Fruit fly (Drosophila melanogaster) whole organism, adult: ENCODE measurements around the gene colt.

Experiments
- CG11617 ChIP-seq: fragments of 200-800 bp; sonication (Bioruptor generic); optimal IDR thresholded peaks from 2 replicates; lab custom pipeline; 2017; ENCODE audit warnings: mild to moderate bottlenecking, missing biosample characterization, missing genetic modification reagents, missing genetic modification characterization
- CG12768 ChIP-seq: fragments of 200-800 bp; sonication (Bioruptor generic); optimal IDR thresholded peaks from 2 replicates; lab custom pipeline; 2017; ENCODE audit warnings: missing biosample characterization, missing genetic modification characterization, mild to moderate bottlenecking, moderate library complexity, missing genetic modification reagents
- CG1620 ChIP-seq: fragments of 200-800 bp; sonication (Bioruptor generic); optimal IDR thresholded peaks from 2 replicates; lab custom pipeline; 2016; ENCODE audit warnings: missing biosample characterization, missing genetic modification characterization
- CG33017 ChIP-seq: fragments of 200-800 bp; sonication (Bioruptor generic); optimal IDR thresholded peaks from 2 replicates; lab custom pipeline; 2018; ENCODE audit warnings: missing biosample characterization, mild to moderate bottlenecking, missing genetic modification characterization, moderate library complexity
- CG7101 ChIP-seq: fragments of 200-800 bp; sonication (Bioruptor generic); optimal IDR thresholded peaks from 2 replicates; lab custom pipeline; 2018; ENCODE audit warnings: missing biosample characterization, mild to moderate bottlenecking, missing genetic modification characterization, moderate library complexity
- Crg-1 ChIP-seq: fragments of 200-800 bp; sonication (Bioruptor generic); optimal IDR thresholded peaks from 2 replicates; lab custom pipeline; 2016; ENCODE audit warnings: missing biosample characterization, missing genetic modification characterization
- cic ChIP-seq: fragments of 200-800 bp; sonication (Bioruptor generic); optimal IDR thresholded peaks from 2 replicates; lab custom pipeline; 2017; ENCODE audit warnings: missing biosample characterization, mild to moderate bottlenecking, missing genetic modification characterization, moderate library complexity
- kay ChIP-seq: fragments of 200-800 bp; sonication (Bioruptor generic); peaks from one replicate; lab custom pipeline; 2016; ENCODE audit warnings: missing biosample characterization, missing genetic modification characterization, borderline replicate concordance
- tj ChIP-seq: fragments of 200-800 bp; sonication (Bioruptor generic); optimal IDR thresholded peaks from 3 replicates; lab custom pipeline; 2017; ENCODE audit warnings: missing biosample characterization, mild to moderate bottlenecking, missing genetic modification characterization, moderate library complexity
- toe ChIP-seq: fragments of 200-800 bp; sonication (Bioruptor generic); optimal IDR thresholded peaks from 2 replicates; lab custom pipeline; 2016; ENCODE audit warnings: missing biosample characterization, missing genetic modification characterization

- peak; percentile 76 for TF ChIP-seq CG1620 (GFP tag; lab: Kevin White, UChicago)
- no peak for TF ChIP-seq kay (GFP tag; lab: Kevin White, UChicago)
- TF ChIP-seq Crg-1, result peak; percentile 74
- no peak for TF ChIP-seq cic
- peak; percentile 87 for TF ChIP-seq toe (GFP tag; lab: Kevin White, UChicago)
- peak; percentile 78 for TF ChIP-seq CG12768
- peak; percentile 91 for TF ChIP-seq CG7101 (tag; lab: Kevin White, UChicago)
- TF ChIP-seq tj, result peak; percentile 81
- TF ChIP-seq CG11617 (GFP tag; lab: Kevin White, UChicago), result peak; percentile 96
- TF ChIP-seq CG33017 (tag; lab: Kevin White, UChicago), result peak; percentile 87
Observed at dm6 chr2L:2751904-2752459, 17.9 kb downstream of the colt start, which contains the start of gene Bacc.
